Comparison of ENCODE assay signal across 1 fruit fly cellular context in genomic region chr3L:19062472-19063409, dm6.
A peak's percentile ranks its signal among the peaks of the same experiment; 100 is the strongest.
TF ChIP-seq lines count a peak whose summit lies in the region.

TSS of gene Ugt316A1 (minus strand) at chr3L:19062816.
TSS of gene Sfxn2 (plus strand) at chr3L:19063165.

TF ChIP-seq in whole organism, embryonic, 481 proteins besides CTCF, POLR2A, EP300 and RAD21 (continued from another document and continues in another):
- TF ChIP-seq CG13775 (GFP tag; optimal IDR thresholded peaks at IDR 0.05; lab: Kevin White, UChicago) (peak; percentile 89), Asciz (GFP tag; optimal IDR thresholded peaks at IDR 0.05; lab: Kevin White, UChicago) (no peak), Sin3A (optimal IDR thresholded peaks at IDR 0.05; lab: Kevin White, UChicago) (peak; percentile 97), CG11085 (GFP tag; IDR thresholded peaks at IDR 0.05; lab: Robert Waterston, UW) (no peak), ftz-f1 (GFP tag; optimal IDR thresholded peaks at IDR 0.05; lab: Kevin White, UChicago) (no peak), CG12744 (GFP tag; optimal IDR thresholded peaks at IDR 0.05; lab: Kevin White, UChicago) (peak; percentile 38), CG13424 (tag; optimal IDR thresholded peaks at IDR 0.05; lab: Kevin White, UChicago) (peak; percentile 54), CG15514 (GFP tag; optimal IDR thresholded peaks at IDR 0.05; lab: Kevin White, UChicago) (peak; percentile 50), NC2β (GFP tag; optimal IDR thresholded peaks at IDR 0.05; lab: Kevin White, UChicago) (peak; percentile 36), hbn (GFP tag; IDR thresholded peaks at IDR 0.05; lab: Robert Waterston, UW; ENCODE audit: partially characterized antibody) (0 out of 2 replicates have a peak, but pooled peaks have one; percentile 13), Bgb (GFP tag; IDR thresholded peaks at IDR 0.05; lab: Robert Waterston, UW; ENCODE audit: partially characterized antibody) (peak; percentile 41; the same call in 1 of the 2 replicates), HLH3B (GFP tag; IDR thresholded peaks at IDR 0.05; lab: Robert Waterston, UW) (no peak), caup (GFP tag; optimal IDR thresholded peaks at IDR 0.05; lab: Kevin White, UChicago; ENCODE audit: severe bottlenecking) (no peak), CG11093 (GFP tag; IDR thresholded peaks at IDR 0.05; lab: Robert Waterston, UW) (no peak), CG3847 (GFP tag; IDR thresholded peaks at IDR 0.05; lab: Robert Waterston, UW) (peak; percentile 70), CG11560 (tag; IDR thresholded peaks at IDR 0.05; lab: Robert Waterston, UW) (peak; percentile 36; the same call in 1 of the 3 replicates), cwo (GFP tag; optimal IDR thresholded peaks at IDR 0.05; lab: Kevin White, UChicago) (peak; percentile 17), sd (tag; optimal IDR thresholded peaks at IDR 0.05; lab: Kevin White, UChicago) (peak; percentile 55), fu2 (GFP tag; optimal IDR thresholded peaks at IDR 0.05; lab: Kevin White, UChicago) (no peak), Hand (GFP tag; optimal IDR thresholded peaks at IDR 0.05; lab: Kevin White, UChicago) (no peak), CG31224 (GFP tag; IDR thresholded peaks at IDR 0.05; lab: Robert Waterston, UW) (no peak), CG9215 (GFP tag; IDR thresholded peaks at IDR 0.05; lab: Robert Waterston, UW) (peak; percentile 48; the same call in 1 of the 2 replicates), Elba2 (GFP tag; optimal IDR thresholded peaks at IDR 0.05; lab: Kevin White, UChicago) (peak; percentile 91), MTF-1 (GFP tag; optimal IDR thresholded peaks at IDR 0.05; lab: Kevin White, UChicago; ENCODE audit: borderline replicate concordance) (no peak), nerfin-2 (GFP tag; IDR thresholded peaks at IDR 0.05; lab: Robert Waterston, UW; ENCODE audit: partially characterized antibody) (0 out of 2 replicates have a peak, but pooled peaks have one; percentile 35), CG1602 (GFP tag; optimal IDR thresholded peaks at IDR 0.05; lab: Kevin White, UChicago) (peak; percentile 22), CG11695 (GFP tag; IDR thresholded peaks at IDR 0.05; lab: Robert Waterston, UW) (0 out of 3 replicates have a peak, but pooled peaks have one; percentile 22), Rfx (GFP tag; IDR thresholded peaks at IDR 0.05; lab: Robert Waterston, UW) (peak; percentile 79), CG10366 (GFP tag; IDR thresholded peaks at IDR 0.05; lab: Robert Waterston, UW) (peak; percentile 18; the same call in 1 of the 2 replicates), gt (GFP tag; IDR thresholded peaks at IDR 0.05; lab: Robert Waterston, UW) (no peak), sens (GFP tag; lab: Kevin White, UChicago) (peak; percentile 88), Hr51 (GFP tag; optimal IDR thresholded peaks at IDR 0.05; lab: Kevin White, UChicago) (peak in 1 of 2 experiments; percentile 28), CG14860 (GFP tag; IDR thresholded peaks at IDR 0.05; lab: Robert Waterston, UW; ENCODE audit: partially characterized antibody) (no peak), CG1832 (GFP tag; optimal IDR thresholded peaks at IDR 0.05; lab: Kevin White, UChicago) (no peak), CG15696 (tag; optimal IDR thresholded peaks at IDR 0.05; lab: Kevin White, UChicago) (peak; percentile 59), Antp (GFP tag; optimal IDR thresholded peaks at IDR 0.05; lab: Kevin White, UChicago) (peak; percentile 14), CG12769 (tag; optimal IDR thresholded peaks at IDR 0.05; lab: Kevin White, UChicago) (peak; percentile 63), CG1647 (GFP tag; optimal IDR thresholded peaks at IDR 0.05; lab: Kevin White, UChicago) (peak; percentile 21), CG4282 (GFP tag; optimal IDR thresholded peaks at IDR 0.05; lab: Kevin White, UChicago) (no peak), stwl (tag; optimal IDR thresholded peaks at IDR 0.05; lab: Kevin White, UChicago) (peak; percentile 65), rib (GFP tag; IDR thresholded peaks at IDR 0.05; lab: Robert Waterston, UW) (0 out of 2 replicates have a peak, but pooled peaks have one; percentile 58), CG6765 (GFP tag; optimal IDR thresholded peaks at IDR 0.05; lab: Kevin White, UChicago) (peak; percentile 56), lov (optimal IDR thresholded peaks at IDR 0.05; lab: Kevin White, UChicago) (no peak), lov (GFP tag; IDR thresholded peaks at IDR 0.05; lab: Robert Waterston, UW) (no peak), CG10565 (GFP tag; optimal IDR thresholded peaks at IDR 0.05; lab: Kevin White, UChicago) (no peak), Oli (tag; optimal IDR thresholded peaks at IDR 0.05; lab: Kevin White, UChicago) (peak; percentile 2), CG4360 (GFP tag; IDR thresholded peaks at IDR 0.05; lab: Robert Waterston, UW) (no peak), Spps (tag; optimal IDR thresholded peaks at IDR 0.05; lab: Kevin White, UChicago) (no peak), CG12942 (GFP tag; optimal IDR thresholded peaks at IDR 0.05; lab: Kevin White, UChicago) (peak; percentile 30), amos (GFP tag; IDR thresholded peaks at IDR 0.05; lab: Robert Waterston, UW; ENCODE audit: partially characterized antibody) (peak; percentile 45; the same call in 1 of the 2 replicates), CG10267 (tag; optimal IDR thresholded peaks at IDR 0.05; lab: Kevin White, UChicago) (peak; percentile 58), her (GFP tag; optimal IDR thresholded peaks at IDR 0.05; lab: Kevin White, UChicago) (peak; percentile 2), grau (tag; optimal IDR thresholded peaks at IDR 0.05; lab: Kevin White, UChicago) (peak; percentile 42), Hmx (GFP tag; optimal IDR thresholded peaks at IDR 0.05; lab: Kevin White, UChicago) (no peak), CG15011 (GFP tag; optimal IDR thresholded peaks at IDR 0.05; lab: Kevin White, UChicago) (no peak), Trl (optimal IDR thresholded peaks at IDR 0.05; lab: Kevin White, UChicago) (peak in 1 of 2 experiments; percentile 26), Trl (GFP tag; optimal IDR thresholded peaks at IDR 0.05; lab: Kevin White, UChicago) (peak; percentile 32), CG14965 (GFP tag; optimal IDR thresholded peaks at IDR 0.05; lab: Kevin White, UChicago; ENCODE audit: borderline replicate concordance) (no peak), CG8478 (optimal IDR thresholded peaks at IDR 0.05; lab: Kevin White, UChicago) (peak; percentile 94), CG7372 (GFP tag; IDR thresholded peaks at IDR 0.05; lab: Robert Waterston, UW) (0 out of 2 replicates have a peak, but pooled peaks have one; percentile 20), tgo (GFP tag; IDR thresholded peaks at IDR 0.05; lab: Robert Waterston, UW) (peak; percentile 14; the same call in 1 of the 3 replicates), CG4820 (GFP tag; optimal IDR thresholded peaks at IDR 0.05; lab: Kevin White, UChicago) (peak; percentile 44), CG34376 (GFP tag; optimal IDR thresholded peaks at IDR 0.05; lab: Kevin White, UChicago) (peak; percentile 43), CG6254 (GFP tag; optimal IDR thresholded peaks at IDR 0.05; lab: Kevin White, UChicago) (no peak), dmrt11E (tag; optimal IDR thresholded peaks at IDR 0.05; lab: Kevin White, UChicago) (peak; percentile 45), CG32767 (GFP tag; IDR thresholded peaks at IDR 0.05; lab: Robert Waterston, UW) (peak; percentile 23; the same call in 1 of the 2 replicates), CG16779 (GFP tag; IDR thresholded peaks at IDR 0.05; lab: Robert Waterston, UW) (no peak), CG31441 (GFP tag; IDR thresholded peaks at IDR 0.05; lab: Robert Waterston, UW) (peak; percentile 42; the same call in 1 of the 2 replicates), Max (GFP tag; optimal IDR thresholded peaks at IDR 0.05; lab: Kevin White, UChicago) (peak; percentile 68), E2f1 (GFP tag; IDR thresholded peaks at IDR 0.05; lab: Robert Waterston, UW) (peak; percentile 20; the same call in 1 of the 2 replicates), CG16813 (GFP tag; IDR thresholded peaks at IDR 0.05; lab: Robert Waterston, UW; ENCODE audit: partially characterized antibody) (peak; percentile 7; the same call in 1 of the 3 replicates), C15 (GFP tag; IDR thresholded peaks at IDR 0.05; lab: Robert Waterston, UW) (no peak), fd64A (GFP tag; optimal IDR thresholded peaks at IDR 0.05; lab: Kevin White, UChicago) (no peak), Opbp (GFP tag; IDR thresholded peaks at IDR 0.05; lab: Robert Waterston, UW; ENCODE audit: partially characterized antibody) (no peak; the same call in 2 of the 3 replicates), Sry-δ (GFP tag; optimal IDR thresholded peaks at IDR 0.05; lab: Kevin White, UChicago) (peak; percentile 48), zen (tag; optimal IDR thresholded peaks at IDR 0.05; lab: Kevin White, UChicago) (peak; percentile 21), ara (GFP tag; IDR thresholded peaks at IDR 0.05; lab: Robert Waterston, UW) (no peak), bcd (GFP tag; optimal IDR thresholded peaks at IDR 0.05; lab: Kevin White, UChicago) (peak; percentile 53), HHEX (GFP tag; optimal IDR thresholded peaks at IDR 0.05; lab: Kevin White, UChicago) (no peak), gro (GFP tag; optimal IDR thresholded peaks at IDR 0.05; lab: Kevin White, UChicago) (no peak), Atf3 (GFP tag; optimal IDR thresholded peaks at IDR 0.05; lab: Kevin White, UChicago) (no peak), Dip3 (GFP tag; optimal IDR thresholded peaks at IDR 0.05; lab: Kevin White, UChicago) (peak; percentile 50), CG6272 (GFP tag; IDR thresholded peaks at IDR 0.05; lab: Robert Waterston, UW) (peak; percentile 45), bigmax (GFP tag; optimal IDR thresholded peaks at IDR 0.05; lab: Kevin White, UChicago) (no peak), CG2678 (tag; optimal IDR thresholded peaks at IDR 0.05; lab: Kevin White, UChicago) (no peak), dati (GFP tag; IDR thresholded peaks at IDR 0.05; lab: Robert Waterston, UW) (no peak), CG8290 (GFP tag; optimal IDR thresholded peaks at IDR 0.05; lab: Kevin White, UChicago) (peak; percentile 94), CG8290 (tag; optimal IDR thresholded peaks at IDR 0.05; lab: Kevin White, UChicago) (peak; percentile 77 to 88), gcm2 (GFP tag; optimal IDR thresholded peaks at IDR 0.05; lab: Kevin White, UChicago) (no peak), H15 (GFP tag; IDR thresholded peaks at IDR 0.05; lab: Robert Waterston, UW) (peak; percentile 38; the same call in 1 of the 3 replicates), fd3F (GFP tag; optimal IDR thresholded peaks at IDR 0.05; lab: Kevin White, UChicago) (peak; percentile 10), toy (GFP tag; IDR thresholded peaks at IDR 0.05; lab: Robert Waterston, UW) (no peak), Tbp (GFP tag; optimal IDR thresholded peaks at IDR 0.05; lab: Kevin White, UChicago) (peak; percentile 90), unc-4 (GFP tag; IDR thresholded peaks at IDR 0.05; lab: Robert Waterston, UW; ENCODE audit: partially characterized antibody) (0 out of 2 replicates have a peak, but pooled peaks have one; percentile 38), gsb-n (tag; optimal IDR thresholded peaks at IDR 0.05; lab: Kevin White, UChicago) (peak; percentile 42), dpn (GFP tag; optimal IDR thresholded peaks at IDR 0.05; lab: Kevin White, UChicago) (peak; percentile 43 to 45), CG15601 (tag; optimal IDR thresholded peaks at IDR 0.05; lab: Kevin White, UChicago) (peak; percentile 42), tll (GFP tag; optimal IDR thresholded peaks at IDR 0.05; lab: Kevin White, UChicago) (peak; percentile 34 to 89), CG10431 (GFP tag; optimal IDR thresholded peaks at IDR 0.05; lab: Kevin White, UChicago) (no peak), CG6689 (GFP tag; IDR thresholded peaks at IDR 0.05; lab: Robert Waterston, UW) (no peak; the same call in 1 of the 2 replicates), oc (tag; optimal IDR thresholded peaks at IDR 0.05; lab: Kevin White, UChicago) (peak; percentile 42), crc (GFP tag; optimal IDR thresholded peaks at IDR 0.05; lab: Kevin White, UChicago) (peak; percentile 20), dimm (GFP tag; IDR thresholded peaks at IDR 0.05; lab: Robert Waterston, UW) (no peak), CG8924 (tag; optimal IDR thresholded peaks at IDR 0.05; lab: Kevin White, UChicago) (peak; percentile 40), Nf-YC (tag; optimal IDR thresholded peaks at IDR 0.05; lab: Kevin White, UChicago) (peak; percentile 18), CG2129 (GFP tag; IDR thresholded peaks at IDR 0.05; lab: Robert Waterston, UW; ENCODE audit: partially characterized antibody) (no peak), vvl (GFP tag; IDR thresholded peaks at IDR 0.05; lab: Robert Waterston, UW) (0 out of 2 replicates have a peak, but pooled peaks have one; percentile 50), grn (GFP tag; optimal IDR thresholded peaks at IDR 0.05; lab: Kevin White, UChicago) (no peak), CG30020 (tag; optimal IDR thresholded peaks at IDR 0.05; lab: Kevin White, UChicago) (peak; percentile 11), CG7987 (GFP tag; optimal IDR thresholded peaks at IDR 0.05; lab: Kevin White, UChicago) (no peak), trem (tag; optimal IDR thresholded peaks at IDR 0.05; lab: Kevin White, UChicago) (peak; percentile 76), stc (GFP tag; IDR thresholded peaks at IDR 0.05; lab: Robert Waterston, UW) (no peak), otp (GFP tag; IDR thresholded peaks at IDR 0.05; lab: Robert Waterston, UW) (0 out of 3 replicates have a peak, but pooled peaks have one; percentile 19), CG12391 (tag; optimal IDR thresholded peaks at IDR 0.05; lab: Kevin White, UChicago) (peak; percentile 69), pzg (GFP tag; optimal IDR thresholded peaks at IDR 0.05; lab: Kevin White, UChicago) (peak; percentile 86), CG14441 (GFP tag; IDR thresholded peaks at IDR 0.05; lab: Robert Waterston, UW) (peak; percentile 55), onecut (GFP tag; IDR thresholded peaks at IDR 0.05; lab: Robert Waterston, UW) (no peak), Hr78 (GFP tag; optimal IDR thresholded peaks at IDR 0.05; lab: Kevin White, UChicago) (no peak), exex (tag; optimal IDR thresholded peaks at IDR 0.05; lab: Kevin White, UChicago) (no peak), crol (GFP tag; IDR thresholded peaks at IDR 0.05; lab: Robert Waterston, UW) (peak; percentile 64; the same call in 1 of the 2 replicates), CG9932 (GFP tag; IDR thresholded peaks at IDR 0.05; lab: Robert Waterston, UW) (peak; percentile 70), Usf (GFP tag; optimal IDR thresholded peaks at IDR 0.05; lab: Kevin White, UChicago) (no peak), CG6683 (GFP tag; optimal IDR thresholded peaks at IDR 0.05; lab: Kevin White, UChicago) (no peak), PHDP (tag; optimal IDR thresholded peaks at IDR 0.05; lab: Kevin White, UChicago) (peak; percentile 8), CG30403 (GFP tag; optimal IDR thresholded peaks at IDR 0.05; lab: Kevin White, UChicago) (peak; percentile 61), Dp (GFP tag; optimal IDR thresholded peaks at IDR 0.05; lab: Kevin White, UChicago) (peak; percentile 63), CG12659 (GFP tag; optimal IDR thresholded peaks at IDR 0.05; lab: Kevin White, UChicago) (peak; percentile 66)
